Worm (Caenorhabditis elegans): ENCODE measurements around the gene F17E5.2.

DNA sequence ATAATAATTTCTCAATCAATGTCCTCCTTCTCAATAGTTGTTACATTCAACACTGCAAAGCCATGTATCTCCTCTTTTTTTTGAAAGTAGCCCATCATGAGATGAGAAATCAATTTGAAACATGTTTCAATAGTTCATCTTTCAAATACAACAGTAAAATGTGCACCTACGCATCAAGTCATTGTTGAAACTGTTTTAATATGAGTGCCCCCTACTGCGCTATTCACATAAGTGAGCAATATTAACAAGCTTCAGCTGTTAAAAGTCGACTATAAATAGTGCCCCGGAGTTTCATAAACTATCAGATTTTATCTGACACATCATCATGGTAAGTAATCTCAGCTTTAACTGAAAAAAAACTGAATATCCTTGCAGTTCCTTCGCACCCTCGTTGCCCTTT lies 33.6 kb upstream of the F17E5.2 start, which contains the start of the genes nspc-15 and F19H6.6:
- TF ChIP-seq pqm-1 (tag; optimal IDR thresholded peaks at IDR 0.05) (no peak), odd-2 (tag; optimal IDR thresholded peaks at IDR 0.05) (no peak), C08G9.2 (tag; optimal IDR thresholded peaks at IDR 0.05) (no peak), F13H6.1 (tag; optimal IDR thresholded peaks at IDR 0.05) (no peak), nfya-1 (tag; optimal IDR thresholded peaks at IDR 0.05) (no peak), fkh-6 (tag; optimal IDR thresholded peaks at IDR 0.05) (no peak), ceh-18 (tag; optimal IDR thresholded peaks at IDR 0.05) (no peak), ceh-14 (tag; optimal IDR thresholded peaks at IDR 0.05) (no peak), zip-5 (tag; optimal IDR thresholded peaks at IDR 0.05) (no peak), ama-1 (optimal IDR thresholded peaks at IDR 0.05) (no peak), tbx-2 (tag; optimal IDR thresholded peaks at IDR 0.05) (no peak)
